Worm (Caenorhabditis elegans) whole organism, young adult: ENCODE data around the gene F17H10.2.

Experiments
- B0019.2 ChIP-seq: fragments of 200-800 bp; sonication (Bioruptor generic); conservative IDR thresholded peaks from 2 replicates; pipeline ENCODE4 v1.3.6; 2022; ENCODE audit warnings: missing genetic modification reagents, missing genetic modification characterization, missing compliant biosample characterization
- Y56A3A.18 ChIP-seq: fragments of 200-800 bp; sonication (Bioruptor generic); IDR thresholded peaks from 2 replicates; pipeline ENCODE4 v1.3.6; 2022; ENCODE audit warnings: missing genetic modification reagents, missing genetic modification characterization, missing compliant biosample characterization
- dox-1 ChIP-seq: fragments of 200-800 bp; sonication (Bioruptor generic); IDR thresholded peaks from 2 replicates; pipeline ENCODE4 v1.3.6; 2022; ENCODE audit warnings: missing genetic modification reagents, missing genetic modification characterization, missing compliant biosample characterization
- lin-26 ChIP-seq: fragments of 200-800 bp; sonication (Bioruptor generic); IDR thresholded peaks from 2 replicates; pipeline ENCODE4 v1.3.6; 2022; ENCODE audit warnings: missing genetic modification reagents, missing genetic modification characterization, missing compliant biosample characterization
- madf-3 ChIP-seq: fragments of 200-800 bp; sonication (Bioruptor generic); IDR thresholded peaks from 2 replicates; pipeline ENCODE4 v1.3.6; 2022; ENCODE audit warnings: missing genetic modification reagents, missing genetic modification characterization, missing compliant biosample characterization
- nhr-179 ChIP-seq: sonication (generic microtip); optimal IDR thresholded peaks from 2 replicates; lab custom pipeline; 2016; ENCODE audit warnings: mild to moderate bottlenecking, missing genetic modification characterization, missing compliant biosample characterization
- pha-4 ChIP-seq: fragments of 150-350 bp; sonication (generic microtip); optimal IDR thresholded peaks from 2 replicates; lab custom pipeline; 2014; ENCODE audit warnings: missing biosample characterization, missing genetic modification reagents, missing genetic modification characterization
- sdz-38 ChIP-seq: sonication (generic microtip); optimal IDR thresholded peaks from 2 replicates; lab custom pipeline; 2016; ENCODE audit warnings: missing genotype, missing genetic modification characterization, missing compliant biosample characterization
- snpc-4 ChIP-seq, 5 experiments: fragments of 150-350 bp in 1 of 5; sonication (generic microtip) in 4 of 5; optimal IDR thresholded peaks; 2 replicates each; lab custom pipeline; 2014 to 2018; ENCODE audit warnings: missing genetic modification characterization in 5 of 5, missing biosample characterization in 3 of 5, antibody characterized with exemption in 2 of 5, mild to moderate bottlenecking in 2 of 5, missing compliant biosample characterization in 2 of 5, missing genotype in 2 of 5, moderate library complexity in 2 of 5, missing genetic modification reagents in 1 of 5

ce11 chrX:13144975-13145618 lies 31.5 kb downstream of the F17H10.2 start:
- TF ChIP-seq Y56A3A.18 (GFP tag; lab: Robert Waterston, UW) (0 out of 2 replicates have a peak, but pooled peaks have one; percentile 38), lin-26 (GFP tag; lab: Robert Waterston, UW) (peak; percentile 76), sdz-38 (tag; lab: Kevin White, UChicago) (peak; percentile 32), dox-1 (GFP tag; lab: Robert Waterston, UW) (peak; percentile 92), pha-4 (tag; lab: Kevin White, UChicago) (no peak), B0019.2 (no peak), snpc-4 (GFP tag; optimal IDR thresholded peaks at IDR 0.05; lab: Kevin White, UChicago) (peak; percentile 18), snpc-4 (tag; optimal IDR thresholded peaks at IDR 0.05; lab: Kevin White, UChicago) (peak; percentile 47 to 81 (median 72)), nhr-179 (tag; lab: Kevin White, UChicago) (no peak), madf-3 (GFP tag; lab: Robert Waterston, UW) (no peak)
